Fruit fly (Drosophila melanogaster) whole organism, wandering third instar larva: Measurements from ENCODE around the gene wisp.

Source experiments
- GATAd ChIP-seq: sonication (Bioruptor generic); optimal IDR thresholded peaks from 2 replicates; lab custom pipeline; 2016; ENCODE audit warnings: missing biosample characterization, missing genetic modification characterization
- Myc ChIP-seq: fragments of >200 bp; optimal IDR thresholded peaks from 2 replicates; lab custom pipeline; 2017
- pan ChIP-seq: fragments of >200 bp; optimal IDR thresholded peaks from 2 replicates; lab custom pipeline; 2017
- usp ChIP-seq: fragments of >200 bp; optimal IDR thresholded peaks from 2 replicates; lab custom pipeline; 2017; ENCODE audit warnings: missing biosample characterization, missing genetic modification characterization

- TF ChIP-seq Myc (lab: Kevin White, UChicago) (no peak), usp (GFP tag; lab: Kevin White, UChicago) (no peak), GATAd (no peak), pan (lab: Kevin White, UChicago) (no peak)
Measured at dm6 chrX:11924562-11924961, 30.8 kb downstream of the wisp start, which contains the start of gene Sclp.
